Fruit fly (Drosophila melanogaster): ENCODE data around the gene Coq4.

The Coq4 gene

dm6 chr3L:17474711-17475451 lies 41.5 kb upstream of the Coq4 start, which contains the start of the genes UQCR-Q and CG46525 (continued):
- TF ChIP-seq crp (GFP tag; optimal IDR thresholded peaks at IDR 0.05) (peak in 1 of 2 experiments; percentile 55), bigmax (GFP tag; optimal IDR thresholded peaks at IDR 0.05) (peak; percentile 66), CG3847 (GFP tag; IDR thresholded peaks at IDR 0.05) (peak; percentile 18; the same call in 1 of the 2 replicates), CG10267 (tag; optimal IDR thresholded peaks at IDR 0.05) (peak; percentile 59), CG2712 (tag; optimal IDR thresholded peaks at IDR 0.05) (peak; percentile 56), caup (GFP tag; optimal IDR thresholded peaks at IDR 0.05; ENCODE audit: severe bottlenecking) (no peak), gro (GFP tag; optimal IDR thresholded peaks at IDR 0.05) (no peak), sim (GFP tag; IDR thresholded peaks at IDR 0.05) (no peak), zen2 (GFP tag; IDR thresholded peaks at IDR 0.05; ENCODE audit: partially characterized antibody) (no peak), CG43689 (GFP tag; IDR thresholded peaks at IDR 0.05) (no peak), BEAF-32 (GFP tag; optimal IDR thresholded peaks at IDR 0.05) (peak; percentile 45), CG4328 (GFP tag; optimal IDR thresholded peaks at IDR 0.05) (no peak), esg (GFP tag; conservative IDR thresholded peaks at IDR 0.05) (no peak), CG2120 (GFP tag; optimal IDR thresholded peaks at IDR 0.05) (no peak), PHDP (tag; optimal IDR thresholded peaks at IDR 0.05) (no peak), Mad (GFP tag; optimal IDR thresholded peaks at IDR 0.05) (peak; percentile 15), CoRest (tag; optimal IDR thresholded peaks at IDR 0.05) (peak; percentile 46), Dp (GFP tag; optimal IDR thresholded peaks at IDR 0.05) (peak; percentile 82), dpn (GFP tag; optimal IDR thresholded peaks at IDR 0.05) (no peak), ranshi (GFP tag; IDR thresholded peaks at IDR 0.05) (no peak), trem (tag; optimal IDR thresholded peaks at IDR 0.05) (peak; percentile 66), CG10959 (GFP tag; IDR thresholded peaks at IDR 0.05) (no peak), CG9609 (GFP tag; optimal IDR thresholded peaks at IDR 0.05) (no peak), YL-1 (GFP tag; optimal IDR thresholded peaks at IDR 0.05) (peak; percentile 68), CG3407 (GFP tag; optimal IDR thresholded peaks at IDR 0.05) (no peak), pfk (GFP tag; optimal IDR thresholded peaks at IDR 0.05) (no peak), Dref (GFP tag; IDR thresholded peaks at IDR 0.05) (peak; percentile 39), CG12071 (GFP tag; optimal IDR thresholded peaks at IDR 0.05) (no peak), CG16813 (GFP tag; IDR thresholded peaks at IDR 0.05; ENCODE audit: partially characterized antibody) (peak; percentile 48), usp (GFP tag; optimal IDR thresholded peaks at IDR 0.05) (no peak), cas (GFP tag; IDR thresholded peaks at IDR 0.05) (no peak), CG12659 (GFP tag; optimal IDR thresholded peaks at IDR 0.05) (peak; percentile 71), Side (GFP tag; optimal IDR thresholded peaks at IDR 0.05) (no peak), aop (GFP tag; IDR thresholded peaks at IDR 0.05) (no peak), Hand (GFP tag; optimal IDR thresholded peaks at IDR 0.05) (no peak), unpg (GFP tag; optimal IDR thresholded peaks at IDR 0.05) (peak; percentile 6), CG14965 (GFP tag; optimal IDR thresholded peaks at IDR 0.05; ENCODE audit: borderline replicate concordance) (no peak), CG14710 (tag; optimal IDR thresholded peaks at IDR 0.05) (peak; percentile 56), CG18764 (GFP tag; optimal IDR thresholded peaks at IDR 0.05) (no peak), Dll (GFP tag; IDR thresholded peaks at IDR 0.05; ENCODE audit: partially characterized antibody) (0 out of 4 replicates have a peak, but pooled peaks have one; percentile 20), CG31365 (tag; optimal IDR thresholded peaks at IDR 0.05) (no peak), Elba2 (GFP tag; optimal IDR thresholded peaks at IDR 0.05) (peak; percentile 12), p53 (GFP tag; optimal IDR thresholded peaks at IDR 0.05) (no peak), dm (GFP tag; optimal IDR thresholded peaks at IDR 0.05) (no peak), CG17612 (GFP tag; IDR thresholded peaks at IDR 0.05) (no peak), CG1024 (GFP tag; IDR thresholded peaks at IDR 0.05) (no peak), sr (GFP tag; IDR thresholded peaks at IDR 0.05) (no peak), cato (GFP tag; optimal IDR thresholded peaks at IDR 0.05; ENCODE audit: borderline replicate concordance) (no peak), Fer2 (tag; optimal IDR thresholded peaks at IDR 0.05) (no peak)
